Worm (Caenorhabditis elegans) whole organism, early embryonic: Measurements from ENCODE around the gene ostb-1.

Experiments
- F13C5.2 ChIP-seq: sonication (generic microtip); optimal IDR thresholded peaks from 2 replicates; lab custom pipeline; 2017; ENCODE audit warnings: mild to moderate bottlenecking, missing genetic modification characterization, inconsistent platforms, missing compliant biosample characterization
- ceh-36 ChIP-seq: sonication (generic microtip); optimal IDR thresholded peaks from 2 replicates; lab custom pipeline; 2016; ENCODE audit warnings: missing genetic modification characterization, inconsistent platforms, missing compliant biosample characterization
- hmg-4 ChIP-seq: fragments of 200-800 bp; sonication (Bioruptor generic); optimal IDR thresholded peaks from 2 replicates; lab custom pipeline; 2018; ENCODE audit warnings: mild to moderate bottlenecking, missing genetic modification characterization, missing compliant biosample characterization
- tbx-11 ChIP-seq: fragments of 200-800 bp; sonication (Bioruptor generic); IDR thresholded peaks from 2 replicates; pipeline ENCODE4 v1.3.6; 2022; ENCODE audit warnings: missing genetic modification characterization, missing compliant biosample characterization
- tra-4 ChIP-seq: sonication (generic microtip); optimal IDR thresholded peaks from 2 replicates; lab custom pipeline; 2017; ENCODE audit warnings: missing genetic modification characterization, missing compliant biosample characterization

- TF ChIP-seq tra-4 (no peak), ceh-36 (tag; lab: Kevin White, UChicago) (no peak), tbx-11 (GFP tag; lab: Robert Waterston, UW) (no peak), hmg-4 (GFP tag; lab: Kevin White, UChicago) (no peak), F13C5.2 (tag; lab: Kevin White, UChicago) (no peak)
These were observed 27.7 kb downstream of the ostb-1 start for ce11 chrII:7891869-7892615.
